Worm (Caenorhabditis elegans): ENCODE results near the gene csn-5.

csn-5 gene

ce11 chrIV:5619643-5620042 lies 29.7 kb upstream of the csn-5 start, which contains the start of gene srsx-16:
Gene srsx-16 (minus strand): TSS chrIV:5619743.
- no peak for TF ChIP-seq ceh-36 (tag; optimal IDR thresholded peaks at IDR 0.05)

ce11 chrIV:5623718-5624117 lies 25.6 kb upstream of the csn-5 start, which contains the start of gene srsx-15:
Gene srsx-15 (minus strand): TSS chrIV:5623818.
- TF ChIP-seq ama-1 (optimal IDR thresholded peaks at IDR 0.05): no peak
- no peak for TF ChIP-seq ceh-13 (GFP tag; optimal IDR thresholded peaks at IDR 0.05)
- no peak for TF ChIP-seq tra-4 (tag; optimal IDR thresholded peaks at IDR 0.05)

ce11 chrIV:5627056-5627455 lies 22.3 kb upstream of the csn-5 start, which contains the start of gene srsx-14:
Gene srsx-14 (minus strand): TSS chrIV:5627156.
- no peak for TF ChIP-seq sea-1 (GFP tag; conservative IDR thresholded peaks at IDR 0.05)
- TF ChIP-seq ama-1 (optimal IDR thresholded peaks at IDR 0.05): no peak
- no peak for TF ChIP-seq F13C5.2 (tag; optimal IDR thresholded peaks at IDR 0.05)
- TF ChIP-seq flt-1 (GFP tag; IDR thresholded peaks at IDR 0.05): no peak
- no peak for TF ChIP-seq B0310.2 (tag; optimal IDR thresholded peaks at IDR 0.05)
- no peak for TF ChIP-seq ets-7 (tag; optimal IDR thresholded peaks at IDR 0.05)
- no peak for TF ChIP-seq tra-4 (tag; optimal IDR thresholded peaks at IDR 0.05)
- TF ChIP-seq pes-1 (GFP tag; IDR thresholded peaks at IDR 0.05): no peak
- TF ChIP-seq ceh-13 (GFP tag; optimal IDR thresholded peaks at IDR 0.05): no peak
- no peak for TF ChIP-seq aly-1 (tag; optimal IDR thresholded peaks at IDR 0.05)
- no peak for TF ChIP-seq ceh-36 (tag; optimal IDR thresholded peaks at IDR 0.05)
- no peak for TF ChIP-seq tbx-11 (GFP tag; IDR thresholded peaks at IDR 0.05)
- no peak for TF ChIP-seq scrt-1 (GFP tag; IDR thresholded peaks at IDR 0.05)
- TF ChIP-seq hmg-4 (GFP tag; optimal IDR thresholded peaks at IDR 0.05): no peak

ce11 chrIV:5630156-5630555 lies 19.2 kb upstream of the csn-5 start, which contains the start of gene srd-12:
Gene srd-12 (minus strand): TSS chrIV:5630256.
- TF ChIP-seq hmg-4 (GFP tag; optimal IDR thresholded peaks at IDR 0.05) (no peak), B0310.2 (tag; optimal IDR thresholded peaks at IDR 0.05) (no peak), ets-7 (tag; optimal IDR thresholded peaks at IDR 0.05) (no peak), tbx-11 (GFP tag; IDR thresholded peaks at IDR 0.05) (no peak), pes-1 (GFP tag; IDR thresholded peaks at IDR 0.05) (no peak), scrt-1 (GFP tag; IDR thresholded peaks at IDR 0.05) (no peak), tra-4 (tag; optimal IDR thresholded peaks at IDR 0.05) (no peak), hnd-1 (tag; optimal IDR thresholded peaks at IDR 0.05) (no peak), ama-1 (optimal IDR thresholded peaks at IDR 0.05) (no peak), ceh-13 (GFP tag; optimal IDR thresholded peaks at IDR 0.05) (no peak), F13C5.2 (tag; optimal IDR thresholded peaks at IDR 0.05) (no peak)

ce11 chrIV:5631628-5632027 lies 17.7 kb upstream of the csn-5 start, which contains the start of gene ttbk-8.2:
Gene ttbk-8.2 (plus strand): TSS chrIV:5631928.
- TF ChIP-seq hmbx-1 (tag; optimal IDR thresholded peaks at IDR 0.05) (no peak), ceh-36 (tag; optimal IDR thresholded peaks at IDR 0.05) (no peak), hmg-4 (GFP tag; optimal IDR thresholded peaks at IDR 0.05) (no peak), F13C5.2 (tag; optimal IDR thresholded peaks at IDR 0.05) (no peak), pes-1 (GFP tag; IDR thresholded peaks at IDR 0.05) (no peak), tra-4 (tag; optimal IDR thresholded peaks at IDR 0.05) (no peak), sea-1 (GFP tag; conservative IDR thresholded peaks at IDR 0.05) (no peak), ets-7 (tag; optimal IDR thresholded peaks at IDR 0.05) (no peak), tbx-37 (GFP tag; conservative IDR thresholded peaks at IDR 0.05) (no peak), tbx-11 (GFP tag; IDR thresholded peaks at IDR 0.05) (no peak), flt-1 (GFP tag; IDR thresholded peaks at IDR 0.05) (no peak), hnd-1 (tag; optimal IDR thresholded peaks at IDR 0.05) (no peak), B0310.2 (tag; optimal IDR thresholded peaks at IDR 0.05) (no peak)

- TF ChIP-seq tbx-37 (GFP tag; conservative IDR thresholded peaks at IDR 0.05): no peak
- no peak for TF ChIP-seq hmg-4 (GFP tag; optimal IDR thresholded peaks at IDR 0.05)
Measured at ce11 chrIV:5632536-5632935, 16.8 kb upstream of the csn-5 start.

ce11 chrIV:5635551-5635950 lies 13.8 kb upstream of the csn-5 start, which contains the start of gene srd-13:
Gene srd-13 (minus strand): TSS chrIV:5635651.
- TF ChIP-seq scrt-1 (GFP tag; IDR thresholded peaks at IDR 0.05) (no peak), B0310.2 (tag; optimal IDR thresholded peaks at IDR 0.05) (no peak), hmbx-1 (tag; optimal IDR thresholded peaks at IDR 0.05) (no peak), ama-1 (optimal IDR thresholded peaks at IDR 0.05) (no peak), tra-4 (tag; optimal IDR thresholded peaks at IDR 0.05) (no peak), ceh-13 (GFP tag; optimal IDR thresholded peaks at IDR 0.05) (no peak), F13C5.2 (tag; optimal IDR thresholded peaks at IDR 0.05) (no peak), sea-1 (GFP tag; conservative IDR thresholded peaks at IDR 0.05) (no peak), ceh-36 (tag; optimal IDR thresholded peaks at IDR 0.05) (no peak), hnd-1 (tag; optimal IDR thresholded peaks at IDR 0.05) (no peak), tbx-11 (GFP tag; IDR thresholded peaks at IDR 0.05) (no peak), pes-1 (GFP tag; IDR thresholded peaks at IDR 0.05) (no peak), tbx-37 (GFP tag; conservative IDR thresholded peaks at IDR 0.05) (no peak), ets-7 (tag; optimal IDR thresholded peaks at IDR 0.05) (no peak), aly-1 (tag; optimal IDR thresholded peaks at IDR 0.05) (no peak), flt-1 (GFP tag; IDR thresholded peaks at IDR 0.05) (no peak), hmg-4 (GFP tag; optimal IDR thresholded peaks at IDR 0.05) (no peak)

ce11 chrIV:5645514-5646052 lies 3.8 kb upstream of the csn-5 start, which contains the start of the genes srd-8 and B0547.2:
Gene srd-8 (minus strand): TSS chrIV:5645614.
Gene B0547.2 (plus strand): TSS chrIV:5646002.
- TF ChIP-seq ceh-13 (GFP tag; optimal IDR thresholded peaks at IDR 0.05) (no peak), ceh-36 (tag; optimal IDR thresholded peaks at IDR 0.05) (no peak), ama-1 (optimal IDR thresholded peaks at IDR 0.05) (no peak), flt-1 (GFP tag; IDR thresholded peaks at IDR 0.05) (no peak), F13C5.2 (tag; optimal IDR thresholded peaks at IDR 0.05) (no peak), B0310.2 (tag; optimal IDR thresholded peaks at IDR 0.05) (no peak), tbx-11 (GFP tag; IDR thresholded peaks at IDR 0.05) (no peak), sea-1 (GFP tag; conservative IDR thresholded peaks at IDR 0.05) (no peak), tra-4 (tag; optimal IDR thresholded peaks at IDR 0.05) (no peak), ets-7 (tag; optimal IDR thresholded peaks at IDR 0.05) (no peak), hmbx-1 (tag; optimal IDR thresholded peaks at IDR 0.05) (no peak), hmg-4 (GFP tag; optimal IDR thresholded peaks at IDR 0.05) (no peak), scrt-1 (GFP tag; IDR thresholded peaks at IDR 0.05) (no peak), hnd-1 (tag; optimal IDR thresholded peaks at IDR 0.05) (no peak), tbx-37 (GFP tag; conservative IDR thresholded peaks at IDR 0.05) (no peak), aly-1 (tag; optimal IDR thresholded peaks at IDR 0.05) (no peak), pes-1 (GFP tag; IDR thresholded peaks at IDR 0.05) (no peak)
